Worm (Caenorhabditis elegans): Measurements from ENCODE around the gene ceh-19.
A peak's percentile ranks its signal among the peaks of the same experiment; 100 is the strongest.
"Not testable (repeated sequence)": the region's sequence is repeated elsewhere in the genome, so short reads cannot be mapped to it uniquely, and the experiment has no call there.

Gene ceh-19

ce11 chrIV:7954006-7954405, 1.7 kb downstream of the ceh-19 start:
- TF ChIP-seq lsl-1 (GFP tag; optimal IDR thresholded peaks at IDR 0.05) (peak; percentile 63), madf-6 (GFP tag; IDR thresholded peaks at IDR 0.05) (no peak), mes-4 (tag; optimal IDR thresholded peaks at IDR 0.05) (no peak)

- TF ChIP-seq K11D2.4 (GFP tag; IDR thresholded peaks at IDR 0.05) (0 out of 2 replicates have a peak, but pooled peaks have one; percentile 28), nfyb-1 (GFP tag; IDR thresholded peaks at IDR 0.05) (peak; percentile 65; the same call in 1 of the 2 replicates), rcor-1 (GFP tag; IDR thresholded peaks at IDR 0.05) (peak; percentile 52), F33H1.4 (GFP tag; IDR thresholded peaks at IDR 0.05) (peak; percentile 37), attf-3 (GFP tag; conservative IDR thresholded peaks at IDR 0.05) (peak; percentile 79), bed-2 (GFP tag; IDR thresholded peaks at IDR 0.05) (peak; percentile 68; the same call in 1 of the 2 replicates), Y95B8A.8 (GFP tag; IDR thresholded peaks at IDR 0.05) (0 out of 2 replicates have a peak, but pooled peaks have one; percentile 55), cebp-1 (tag; optimal IDR thresholded peaks at IDR 0.05) (peak; percentile 5), lin-26 (GFP tag; IDR thresholded peaks at IDR 0.05) (peak; percentile 74; the same call in 1 of the 2 replicates), aptf-2 (GFP tag; conservative IDR thresholded peaks at IDR 0.05) (peak; percentile 89), ztf-25 (GFP tag; IDR thresholded peaks at IDR 0.05) (peak; percentile 84), mcd-1 (GFP tag; IDR thresholded peaks at IDR 0.05) (peak; percentile 73), hmg-1.2 (GFP tag; IDR thresholded peaks at IDR 0.05) (peak; percentile 59; the same call in 1 of the 2 replicates), ztf-28 (GFP tag; IDR thresholded peaks at IDR 0.05) (peak; percentile 76), egrh-3 (GFP tag; IDR thresholded peaks at IDR 0.05) (peak; percentile 65), ztf-6 (GFP tag; IDR thresholded peaks at IDR 0.05) (0 out of 2 replicates have a peak, but pooled peaks have one; percentile 55), Y67H2A.10 (GFP tag; conservative IDR thresholded peaks at IDR 0.05) (peak; percentile 72; the same call in 1 of the 2 replicates), madf-6 (GFP tag; IDR thresholded peaks at IDR 0.05) (peak; percentile 58), C06A6.2 (GFP tag; conservative IDR thresholded peaks at IDR 0.05) (peak; percentile 63; the same call in 1 of the 2 replicates), let-526 (GFP tag; IDR thresholded peaks at IDR 0.05) (0 out of 2 replicates have a peak, but pooled peaks have one; percentile 25), dox-1 (GFP tag; IDR thresholded peaks at IDR 0.05) (peak; percentile 88), pbrm-1 (GFP tag; IDR thresholded peaks at IDR 0.05) (peak; percentile 39; the same call in 1 of the 2 replicates), attf-5 (GFP tag; optimal IDR thresholded peaks at IDR 0.05) (peak; percentile 41), ceh-100 (GFP tag; IDR thresholded peaks at IDR 0.05) (peak; percentile 96), D2030.7 (GFP tag; IDR thresholded peaks at IDR 0.05) (peak; percentile 74; the same call in 1 of the 2 replicates)
- TF ChIP-seq cebp-1 (GFP tag; IDR thresholded peaks at IDR 0.05): not testable (repeated sequence)
These were observed 7.5 kb downstream of the ceh-19 start, which contains the start of gene mcm-3AP for ce11 chrIV:7948290-7948689. mcm-3AP (plus strand) TSS chrIV:7948672.

ce11 chrIV:7946899-7947499, 8.8 kb downstream of the ceh-19 start, which contains the start of gene F20D12.12:
F20D12.12 (plus strand) TSS chrIV:7947440.
- TF ChIP-seq madf-6 (GFP tag; IDR thresholded peaks at IDR 0.05) (peak; percentile 96), K11D2.4 (GFP tag; IDR thresholded peaks at IDR 0.05) (peak; percentile 91), efl-1 (GFP tag; optimal IDR thresholded peaks at IDR 0.05) (peak; percentile 92), xnd-1 (tag; optimal IDR thresholded peaks at IDR 0.05) (peak; percentile 69), Y53G8AR.9 (GFP tag; conservative IDR thresholded peaks at IDR 0.05) (peak; percentile 88), nhr-80 (tag; optimal IDR thresholded peaks at IDR 0.05) (peak; percentile 48), pbrm-1 (GFP tag; IDR thresholded peaks at IDR 0.05) (peak; percentile 93), B0336.3 (GFP tag; IDR thresholded peaks at IDR 0.05) (peak; percentile 60), let-607 (tag; optimal IDR thresholded peaks at IDR 0.05) (peak in 1 of 2 experiments; percentile 47), unc-130 (GFP tag; optimal IDR thresholded peaks at IDR 0.05) (peak; percentile 55), F49E8.2 (tag; optimal IDR thresholded peaks at IDR 0.05; ENCODE audit: insufficient read depth) (peak; percentile 73), ZK185.1 (tag; optimal IDR thresholded peaks at IDR 0.05; ENCODE audit: poor library complexity, severe bottlenecking) (peak; percentile 51), lir-1 (GFP tag; conservative IDR thresholded peaks at IDR 0.05) (peak; percentile 72), snpc-4 (GFP tag; optimal IDR thresholded peaks at IDR 0.05) (peak; percentile 19), snpc-4 (tag; optimal IDR thresholded peaks at IDR 0.05) (peak in 3 of 4 experiments; percentile 28 to 57 (median 39)), madf-8 (GFP tag; conservative IDR thresholded peaks at IDR 0.05) (peak; percentile 91), ekl-4 (GFP tag; IDR thresholded peaks at IDR 0.05) (peak; percentile 90), lin-54 (GFP tag; optimal IDR thresholded peaks at IDR 0.05) (peak; percentile 78), nfyb-1 (GFP tag; IDR thresholded peaks at IDR 0.05) (peak; percentile 96), Y67H2A.10 (GFP tag; conservative IDR thresholded peaks at IDR 0.05) (peak; percentile 86), hsf-1 (GFP tag; IDR thresholded peaks at IDR 0.05) (peak; percentile 88)

Data from whole organism, young adult.